Fruit fly (Drosophila melanogaster) whole organism, embryonic: ENCODE results near the gene DENR.

Experiments
- Asciz ChIP-seq: fragments of 200-800 bp; sonication (Bioruptor generic); optimal IDR thresholded peaks from 2 replicates; lab custom pipeline; 2017; ENCODE audit warnings: missing biosample characterization, mild to moderate bottlenecking, missing genetic modification characterization, missing genetic modification reagents
- CG15479 ChIP-seq: fragments of 200-800 bp; sonication (Bioruptor generic); optimal IDR thresholded peaks from 3 replicates; lab custom pipeline; 2019; ENCODE audit warnings: missing biosample characterization, mild to moderate bottlenecking, missing genetic modification characterization, moderate library complexity
- CG18599 ChIP-seq: fragments of 200-800 bp; sonication (Bioruptor generic); optimal IDR thresholded peaks from 3 replicates; lab custom pipeline; 2017; ENCODE audit warnings: missing biosample characterization, missing genetic modification characterization, mild to moderate bottlenecking, moderate library complexity, missing genetic modification reagents
- CG3281 ChIP-seq: fragments of 200-800 bp; sonication (Bioruptor generic); optimal IDR thresholded peaks from 3 replicates; lab custom pipeline; 2017; ENCODE audit warnings: missing biosample characterization, mild to moderate bottlenecking, missing genetic modification characterization
- CG34224 ChIP-seq: fragments of 200-800 bp; sonication (Bioruptor generic); IDR thresholded peaks from 3 replicates; pipeline ENCODE4 v1.3.6; 2022; ENCODE audit warnings: missing biosample characterization, missing genetic modification characterization; ENCODE audit not compliant: partially characterized antibody
- CG3995 ChIP-seq: fragments of 200-800 bp; sonication (Bioruptor generic); optimal IDR thresholded peaks from 3 replicates; lab custom pipeline; 2016; ENCODE audit warnings: missing biosample characterization, missing genetic modification characterization
- MTF-1 ChIP-seq: fragments of 200-800 bp; sonication (Bioruptor generic); optimal IDR thresholded peaks from 2 replicates; lab custom pipeline; 2018; ENCODE audit warnings: missing biosample characterization, mild to moderate bottlenecking, missing genetic modification characterization, borderline replicate concordance
- Trl ChIP-seq, 3 experiments: fragments of >200 bp in 2 of 3; fragments of 200-800 bp in 1 of 3; sonication (Bioruptor generic) in 1 of 3; optimal IDR thresholded peaks; 2 replicates in 1 of 3; 3 replicates in 2 of 3; lab custom pipeline; 2016 to 2017; ENCODE audit warnings: missing biosample characterization in 1 of 3, missing genetic modification characterization in 1 of 3
- ab ChIP-seq: fragments of 200-800 bp; sonication (Bioruptor generic); optimal IDR thresholded peaks from 2 replicates; lab custom pipeline; 2016; ENCODE audit warnings: missing biosample characterization, missing genetic modification characterization
- cg ChIP-seq: fragments of 200-800 bp; sonication (Bioruptor generic); optimal IDR thresholded peaks from 3 replicates; lab custom pipeline; 2019; ENCODE audit warnings: missing biosample characterization, mild to moderate bottlenecking, missing genetic modification characterization, moderate library complexity
- chinmo ChIP-seq: fragments of 200-800 bp; sonication (Bioruptor generic); IDR thresholded peaks from 4 replicates; pipeline ENCODE4 v1.3.6; 2022; ENCODE audit warnings: missing biosample characterization, missing genetic modification characterization; ENCODE audit not compliant: partially characterized antibody
- danr ChIP-seq: fragments of 200-800 bp; sonication (Bioruptor generic); IDR thresholded peaks from 2 replicates; pipeline ENCODE4 v1.3.6; 2022; ENCODE audit warnings: missing biosample characterization, missing genetic modification characterization
- grn ChIP-seq: fragments of 200-800 bp; sonication (Bioruptor generic); optimal IDR thresholded peaks from 3 replicates; lab custom pipeline; 2017; ENCODE audit warnings: missing biosample characterization, missing genetic modification characterization
- rib ChIP-seq: fragments of 200-800 bp; sonication (Bioruptor generic); IDR thresholded peaks from 2 replicates; pipeline ENCODE4 v1.3.6; 2022; ENCODE audit warnings: missing biosample characterization, missing genetic modification characterization
- sd ChIP-seq: fragments of 200-800 bp; sonication (Bioruptor generic); optimal IDR thresholded peaks from 3 replicates; lab custom pipeline; 2018; ENCODE audit warnings: missing biosample characterization, mild to moderate bottlenecking, missing genetic modification characterization, moderate library complexity
- so ChIP-seq: fragments of 200-800 bp; sonication (Bioruptor generic); IDR thresholded peaks from 3 replicates; pipeline ENCODE4 v1.3.6; 2022; ENCODE audit warnings: missing biosample characterization, missing genetic modification characterization

DENR gene

DNA sequence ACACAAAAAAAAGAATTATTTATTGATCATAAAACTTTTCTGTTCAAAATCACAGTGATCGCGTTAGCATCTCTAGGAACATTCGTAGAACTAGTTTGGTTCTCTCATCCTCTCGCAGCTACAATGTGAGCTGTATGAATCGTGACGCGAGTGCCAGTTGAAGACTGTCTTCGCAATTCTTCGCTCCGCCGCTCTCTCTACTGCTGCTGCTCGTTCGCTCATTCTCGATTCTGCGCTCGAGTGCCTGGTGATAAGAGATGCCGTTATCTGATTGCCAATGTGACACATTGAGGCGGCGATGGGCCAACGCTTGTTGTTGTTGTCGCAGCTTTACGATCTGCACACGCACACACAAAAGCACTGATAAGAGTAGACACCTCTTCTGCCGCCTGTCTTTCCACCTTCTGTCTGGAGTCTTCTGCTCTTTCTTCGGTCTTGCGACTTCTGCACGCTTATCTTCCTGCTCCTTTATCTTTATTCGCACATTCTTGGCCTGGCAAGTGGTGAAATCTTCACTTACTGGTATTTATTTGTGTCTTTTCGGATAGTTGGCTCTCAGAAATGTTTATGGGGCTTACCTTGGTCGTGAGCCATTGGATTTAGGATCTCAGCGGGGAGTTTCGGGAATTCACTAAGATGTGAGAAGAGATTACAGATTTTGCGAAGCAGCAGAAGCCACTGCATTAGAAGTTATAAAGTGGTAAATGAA, 50.1 kb downstream of the DENR start (continued):
- peak; percentile 93 for TF ChIP-seq CG3995 (GFP tag; lab: Kevin White, UChicago)
- no peak for TF ChIP-seq danr (GFP tag; lab: Robert Waterston, UW)
- TF ChIP-seq Asciz = no peak
- TF ChIP-seq ab (GFP tag; lab: Kevin White, UChicago) = no peak
- TF ChIP-seq MTF-1 = peak; percentile 17
- TF ChIP-seq chinmo (GFP tag; lab: Robert Waterston, UW) = peak; percentile 84; the same call in 2 of the 4 replicates
- 0 out of 3 replicates have a peak, but pooled peaks have one; percentile 43 for TF ChIP-seq so (GFP tag; lab: Robert Waterston, UW)
- TF ChIP-seq rib = 0 out of 2 replicates have a peak, but pooled peaks have one; percentile 53
- TF ChIP-seq Trl (optimal IDR thresholded peaks at IDR 0.05; lab: Kevin White, UChicago) = peak; percentile 52 to 64
- no peak for TF ChIP-seq Trl (GFP tag; optimal IDR thresholded peaks at IDR 0.05; lab: Kevin White, UChicago)
- TF ChIP-seq sd (tag; lab: Kevin White, UChicago) = peak; percentile 63
- peak; percentile 8 for TF ChIP-seq cg (GFP tag; lab: Kevin White, UChicago)
- no peak for TF ChIP-seq CG34224 (GFP tag; lab: Robert Waterston, UW)
- TF ChIP-seq CG15479 (GFP tag; lab: Kevin White, UChicago) = peak; percentile 15
- peak; percentile 11 for TF ChIP-seq grn (GFP tag; lab: Kevin White, UChicago)
- TF ChIP-seq CG18599 (GFP tag; lab: Kevin White, UChicago) = peak; percentile 2
- TF ChIP-seq CG3281 = peak; percentile 8
